Fruit fly (Drosophila melanogaster): ENCODE results near the gene Mms19.

dm6 chr3R:5252853-5253252, 20.5 kb downstream of the Mms19 start, which contains the start of gene CG1113:
- TF ChIP-seq CG17806 (tag; optimal IDR thresholded peaks at IDR 0.05) (no peak), fd96Ca (GFP tag; IDR thresholded peaks at IDR 0.05) (no peak), CG13204 (GFP tag; optimal IDR thresholded peaks at IDR 0.05) (no peak), CG32121 (GFP tag; IDR thresholded peaks at IDR 0.05) (no peak), gl (tag; optimal IDR thresholded peaks at IDR 0.05) (no peak), rn (GFP tag; IDR thresholded peaks at IDR 0.05) (no peak), CG8159 (tag; optimal IDR thresholded peaks at IDR 0.05) (no peak), Snoo (tag; optimal IDR thresholded peaks at IDR 0.05) (no peak), CG12605 (GFP tag; IDR thresholded peaks at IDR 0.05) (no peak)

Measured in whole organism, pupa.